Fruit fly (Drosophila melanogaster) Kc167 (cell line): ENCODE data around the gene mthl10.

Source experiments
- Myc ChIP-seq: fragments of >200 bp; optimal IDR thresholded peaks from 2 replicates; lab custom pipeline; 2017; ENCODE audit warnings: missing external identifiers
- Sin3A ChIP-seq: fragments of >200 bp; optimal IDR thresholded peaks from 2 replicates; lab custom pipeline; 2018; ENCODE audit warnings: missing external identifiers
- h ChIP-seq: fragments of >200 bp; optimal IDR thresholded peaks from 3 replicates; lab custom pipeline; 2018; ENCODE audit warnings: missing external identifiers
- insv ChIP-seq: fragments of >200 bp; optimal IDR thresholded peaks from 3 replicates; lab custom pipeline; 2018; ENCODE audit warnings: missing external identifiers
- psq ChIP-seq: fragments of >200 bp; optimal IDR thresholded peaks from 2 replicates; lab custom pipeline; 2017; ENCODE audit warnings: missing external identifiers
- ttk ChIP-seq: sonication (Bioruptor generic); optimal IDR thresholded peaks from 2 replicates; lab custom pipeline; 2017; ENCODE audit warnings: missing external identifiers

The mthl10 gene

dm6 chr3L:319145-320009 is 23.3 kb downstream of the mthl10 start, which contains the start of gene fwd:
fwd (minus strand) TSS chr3L:319884.
- TF ChIP-seq insv (lab: Kevin White, UChicago), result no peak
- TF ChIP-seq psq (lab: Kevin White, UChicago), result no peak
- no peak for TF ChIP-seq ttk (lab: Kevin White, UChicago)
- no peak for TF ChIP-seq Sin3A
- no peak for TF ChIP-seq Myc (lab: Kevin White, UChicago)
- no peak for TF ChIP-seq h (lab: Kevin White, UChicago)

dm6 chr3L:316784-317183 is 25.9 kb downstream of the mthl10 start, which contains the start of gene ddbt:
ddbt (plus strand) TSS chr3L:317084.
- TF ChIP-seq Sin3A (no peak), psq (lab: Kevin White, UChicago) (no peak), h (lab: Kevin White, UChicago) (no peak), insv (lab: Kevin White, UChicago) (no peak), ttk (lab: Kevin White, UChicago) (no peak), Myc (lab: Kevin White, UChicago) (no peak)

- TF ChIP-seq h (lab: Kevin White, UChicago) (no peak), ttk (lab: Kevin White, UChicago) (no peak), psq (lab: Kevin White, UChicago) (no peak), Myc (lab: Kevin White, UChicago) (no peak), insv (lab: Kevin White, UChicago) (no peak), Sin3A (no peak)
Measured at dm6 chr3L:315140-315539, 27.6 kb downstream of the mthl10 start.

dm6 chr3L:312323-312722 is 30.4 kb downstream of the mthl10 start:
- TF ChIP-seq Myc (lab: Kevin White, UChicago), result no peak
- no peak for TF ChIP-seq Sin3A
- TF ChIP-seq h (lab: Kevin White, UChicago), result no peak
- no peak for TF ChIP-seq ttk (lab: Kevin White, UChicago)
- no peak for TF ChIP-seq psq (lab: Kevin White, UChicago)
- TF ChIP-seq insv (lab: Kevin White, UChicago), result no peak

- no peak for TF ChIP-seq insv (lab: Kevin White, UChicago)
- no peak for TF ChIP-seq h (lab: Kevin White, UChicago)
- TF ChIP-seq Sin3A, result no peak
- no peak for TF ChIP-seq ttk (lab: Kevin White, UChicago)
- TF ChIP-seq psq (lab: Kevin White, UChicago), result no peak
Measured at dm6 chr3L:311607-312006, 31.1 kb downstream of the mthl10 start.

dm6 chr3L:299952-300605 is 42.6 kb downstream of the mthl10 start:
- TF ChIP-seq h (lab: Kevin White, UChicago), result no peak
- TF ChIP-seq insv (lab: Kevin White, UChicago), result no peak
- TF ChIP-seq psq (lab: Kevin White, UChicago), result no peak
- TF ChIP-seq Sin3A, result no peak
- TF ChIP-seq Myc (lab: Kevin White, UChicago), result no peak
- no peak for TF ChIP-seq ttk (lab: Kevin White, UChicago)

- TF ChIP-seq Sin3A, result no peak
- no peak for TF ChIP-seq ttk (lab: Kevin White, UChicago)
- no peak for TF ChIP-seq Myc (lab: Kevin White, UChicago)
- no peak for TF ChIP-seq h (lab: Kevin White, UChicago)
- no peak for TF ChIP-seq psq (lab: Kevin White, UChicago)
- TF ChIP-seq insv (lab: Kevin White, UChicago), result no peak
Measured at dm6 chr3L:298459-298858, 44.3 kb downstream of the mthl10 start.

- TF ChIP-seq Myc (lab: Kevin White, UChicago), result no peak
- no peak for TF ChIP-seq insv (lab: Kevin White, UChicago)
Measured at dm6 chr3L:297240-297639, 45.5 kb downstream of the mthl10 start.

dm6 chr3L:294841-295408 is 47.8 kb downstream of the mthl10 start:
- TF ChIP-seq Myc (lab: Kevin White, UChicago) (no peak), Sin3A (no peak), ttk (lab: Kevin White, UChicago) (no peak), psq (lab: Kevin White, UChicago) (no peak), h (lab: Kevin White, UChicago) (no peak), insv (lab: Kevin White, UChicago) (no peak)

- TF ChIP-seq Sin3A (no peak), ttk (lab: Kevin White, UChicago) (no peak), psq (lab: Kevin White, UChicago) (no peak), Myc (lab: Kevin White, UChicago) (no peak)
Measured at dm6 chr3L:292146-292776, 50.5 kb downstream of the mthl10 start.

dm6 chr3L:291583-292145 is 51.1 kb downstream of the mthl10 start:
- TF ChIP-seq Myc (lab: Kevin White, UChicago) (no peak), insv (lab: Kevin White, UChicago) (no peak), Sin3A (no peak), h (lab: Kevin White, UChicago) (no peak)
